Worm (Caenorhabditis elegans) whole organism, L1 larva: ENCODE data around the gene oatr-1.

ENCODE experiments used
- C16A3.4 ChIP-seq: fragments of 150-350 bp; optimal IDR thresholded peaks from 2 replicates; lab custom pipeline; 2014; ENCODE audit warnings: missing biosample characterization, missing genetic modification characterization
- F16B12.6 ChIP-seq: fragments of 150-350 bp; optimal IDR thresholded peaks from 2 replicates; lab custom pipeline; 2014; ENCODE audit warnings: missing biosample characterization, missing genetic modification characterization
- Y116A8C.19 ChIP-seq: sonication (generic microtip); optimal IDR thresholded peaks from 2 replicates; lab custom pipeline; 2016; ENCODE audit warnings: missing compliant biosample characterization, missing genetic modification characterization, borderline replicate concordance
- aha-1 ChIP-seq: fragments of 150-350 bp; optimal IDR thresholded peaks from 2 replicates; lab custom pipeline; 2014; ENCODE audit warnings: missing biosample characterization, missing genetic modification characterization
- blmp-1 ChIP-seq: fragments of 150-350 bp; optimal IDR thresholded peaks from 2 replicates; lab custom pipeline; 2014; ENCODE audit warnings: missing biosample characterization, missing genetic modification characterization
- ceh-63 ChIP-seq: fragments of 200-800 bp; sonication (Bioruptor generic); optimal IDR thresholded peaks from 2 replicates; lab custom pipeline; 2018; ENCODE audit warnings: mild to moderate bottlenecking, missing genetic modification characterization, missing compliant biosample characterization
- ceh-82 ChIP-seq, 3 experiments: fragments of 150-350 bp in 1 of 3; sonication (generic microtip) in 2 of 3; optimal IDR thresholded peaks; 2 replicates each; lab custom pipeline; 2014 to 2017; ENCODE audit warnings: missing biosample characterization in 3 of 3, missing genetic modification characterization in 3 of 3
- ceh-88 ChIP-seq: fragments of 200-800 bp; sonication (Bioruptor generic); IDR thresholded peaks from 2 replicates; pipeline ENCODE4 v1.3.6; 2022; ENCODE audit warnings: missing genetic modification characterization, missing compliant biosample characterization
- dpl-1 ChIP-seq, 3 experiments: fragments of 150-350 bp in 2 of 3; sonication (generic microtip) in 1 of 3; optimal IDR thresholded peaks; 2 replicates each; lab custom pipeline; 2014 to 2017; ENCODE audit warnings: missing biosample characterization in 3 of 3, missing genetic modification characterization in 3 of 3, missing genetic modification reagents in 3 of 3
- dsc-1 ChIP-seq: sonication (generic microtip); optimal IDR thresholded peaks from 2 replicates; lab custom pipeline; 2016; ENCODE audit warnings: mild to moderate bottlenecking, missing genetic modification characterization, missing compliant biosample characterization
- efl-1 ChIP-seq, 4 experiments: fragments of 150-350 bp; optimal IDR thresholded peaks in 3 of 4; peaks in 1 of 4; 1 replicate in 1 of 4; 2 replicates in 3 of 4; lab custom pipeline; 2014; ENCODE audit warnings: missing biosample characterization in 2 of 4, missing genetic modification characterization in 2 of 4, missing genetic modification reagents in 2 of 4
- egl-13 ChIP-seq: sonication (generic microtip); optimal IDR thresholded peaks from 2 replicates; lab custom pipeline; 2016; ENCODE audit warnings: missing genotype, missing genetic modification reagents, missing genetic modification characterization, missing compliant biosample characterization
- egl-27 ChIP-seq, 2 experiments: fragments of 150-350 bp in 1 of 2; sonication (generic microtip); optimal IDR thresholded peaks; 3 replicates each; lab custom pipeline; 2017 to 2018; ENCODE audit warnings: missing biosample characterization in 2 of 2, missing genetic modification characterization in 2 of 2, missing genetic modification reagents in 2 of 2
- ets-5 ChIP-seq: fragments of 200-800 bp; sonication (Bioruptor generic); IDR thresholded peaks from 2 replicates; pipeline ENCODE4 v1.3.6; 2022; ENCODE audit warnings: missing genetic modification characterization, missing compliant biosample characterization
- fkh-10 ChIP-seq: sonication (generic microtip); optimal IDR thresholded peaks from 2 replicates; lab custom pipeline; 2017; ENCODE audit warnings: missing biosample characterization, missing genetic modification reagents, missing genetic modification characterization
- fkh-4 ChIP-seq: sonication (generic microtip); optimal IDR thresholded peaks from 2 replicates; lab custom pipeline; 2016; ENCODE audit warnings: missing compliant biosample characterization, missing genetic modification characterization, borderline replicate concordance
- fkh-8 ChIP-seq: sonication (generic microtip); optimal IDR thresholded peaks from 2 replicates; lab custom pipeline; 2016; ENCODE audit warnings: mild to moderate bottlenecking, missing genetic modification characterization, missing compliant biosample characterization
- grh-1 ChIP-seq: fragments of 200-800 bp; sonication (Bioruptor generic); IDR thresholded peaks from 2 replicates; pipeline ENCODE4 v1.3.6; 2022; ENCODE audit warnings: missing genetic modification reagents, missing genetic modification characterization, missing compliant biosample characterization
- hlh-17 ChIP-seq: fragments of 200-800 bp; sonication (Bioruptor generic); optimal IDR thresholded peaks from 2 replicates; lab custom pipeline; 2018; ENCODE audit warnings: missing genetic modification characterization, mild to moderate bottlenecking, missing compliant biosample characterization, moderate library complexity, borderline replicate concordance
- hpl-2 ChIP-seq: fragments of 150-350 bp; optimal IDR thresholded peaks from 2 replicates; lab custom pipeline; 2014; ENCODE audit warnings: missing biosample characterization, missing genetic modification reagents, missing genetic modification characterization
- isw-1 ChIP-seq: fragments of 200-800 bp; sonication (Bioruptor generic); IDR thresholded peaks from 2 replicates; pipeline ENCODE4 v1.3.6; 2022; ENCODE audit warnings: missing genetic modification characterization, missing compliant biosample characterization
- jun-1 ChIP-seq: fragments of 150-350 bp; optimal IDR thresholded peaks from 2 replicates; lab custom pipeline; 2014; ENCODE audit warnings: missing biosample characterization, missing genetic modification reagents, missing genetic modification characterization
- lin-13 ChIP-seq: fragments of 150-350 bp; optimal IDR thresholded peaks from 2 replicates; lab custom pipeline; 2014; ENCODE audit warnings: missing biosample characterization, missing genetic modification reagents, missing genetic modification characterization
- lin-14 ChIP-seq: fragments of 200-800 bp; sonication (Bioruptor generic); optimal IDR thresholded peaks from 2 replicates; lab custom pipeline; 2018; ENCODE audit warnings: mild to moderate bottlenecking, missing genetic modification characterization, moderate library complexity, missing compliant biosample characterization
- lin-15B ChIP-seq: fragments of 150-350 bp; sonication (generic microtip); optimal IDR thresholded peaks from 3 replicates; lab custom pipeline; 2014; ENCODE audit warnings: missing biosample characterization, missing genetic modification characterization
- lin-35 ChIP-seq, 2 experiments: fragments of 150-350 bp; optimal IDR thresholded peaks; 2 replicates each; lab custom pipeline; 2014; ENCODE audit warnings: missing biosample characterization in 2 of 2, missing genetic modification characterization in 2 of 2, missing genetic modification reagents in 2 of 2
- lin-39 ChIP-seq: fragments of 150-350 bp; optimal IDR thresholded peaks from 2 replicates; lab custom pipeline; 2014; ENCODE audit warnings: missing biosample characterization, missing genetic modification reagents, missing genetic modification characterization
- lsy-2 ChIP-seq, 2 experiments: fragments of 150-350 bp; optimal IDR thresholded peaks; 2 replicates each; lab custom pipeline; 2014; ENCODE audit warnings: missing biosample characterization in 2 of 2, missing genetic modification characterization in 2 of 2
- mep-1 ChIP-seq: fragments of 150-350 bp; optimal IDR thresholded peaks from 2 replicates; lab custom pipeline; 2014; ENCODE audit warnings: missing biosample characterization, missing genetic modification characterization
- nhr-12 ChIP-seq: sonication (generic microtip); optimal IDR thresholded peaks from 2 replicates; lab custom pipeline; 2017; ENCODE audit warnings: missing biosample characterization, missing genetic modification characterization
- nhr-19 ChIP-seq: fragments of 200-800 bp; sonication (Bioruptor generic); conservative IDR thresholded peaks from 2 replicates; pipeline ENCODE4 v1.3.6; 2022; ENCODE audit warnings: missing genetic modification characterization, missing compliant biosample characterization
- nhr-28 ChIP-seq: fragments of 150-350 bp; optimal IDR thresholded peaks from 2 replicates; lab custom pipeline; 2014; ENCODE audit warnings: missing biosample characterization, missing genetic modification characterization
- nhr-47 ChIP-seq: sonication (generic microtip); optimal IDR thresholded peaks from 2 replicates; lab custom pipeline; 2016; ENCODE audit warnings: mild to moderate bottlenecking, missing genetic modification characterization, moderate library complexity, missing compliant biosample characterization
- nhr-71 ChIP-seq: sonication (generic microtip); optimal IDR thresholded peaks from 2 replicates; lab custom pipeline; 2016; ENCODE audit warnings: mild to moderate bottlenecking, missing genetic modification characterization, moderate library complexity, missing compliant biosample characterization
- nhr-76 ChIP-seq: sonication (generic microtip); optimal IDR thresholded peaks from 2 replicates; lab custom pipeline; 2017; ENCODE audit warnings: missing biosample characterization, missing genetic modification characterization
- nhr-77 ChIP-seq: fragments of 150-350 bp; optimal IDR thresholded peaks from 2 replicates; lab custom pipeline; 2014; ENCODE audit warnings: missing biosample characterization, missing genetic modification characterization
- nhr-85 ChIP-seq: sonication (generic microtip); peaks from one replicate; lab custom pipeline; 2016; ENCODE audit warnings: missing genetic modification characterization, inconsistent platforms, missing compliant biosample characterization
- pag-3 ChIP-seq: sonication (generic microtip); optimal IDR thresholded peaks from 2 replicates; lab custom pipeline; 2017; ENCODE audit warnings: missing genetic modification characterization, mild to moderate bottlenecking, missing compliant biosample characterization, antibody characterized with exemption, borderline replicate concordance; ENCODE audit not compliant: insufficient read depth
- pax-3 ChIP-seq: fragments of 200-800 bp; sonication (Bioruptor generic); optimal IDR thresholded peaks from 2 replicates; lab custom pipeline; 2018; ENCODE audit warnings: mild to moderate bottlenecking, missing genetic modification characterization, moderate library complexity, missing compliant biosample characterization
- pqm-1 ChIP-seq: sonication (generic microtip); optimal IDR thresholded peaks from 3 replicates; lab custom pipeline; 2017; ENCODE audit warnings: missing biosample characterization, missing genetic modification characterization
- rnt-1 ChIP-seq: sonication (generic microtip); optimal IDR thresholded peaks from 2 replicates; lab custom pipeline; 2016; ENCODE audit warnings: mild to moderate bottlenecking, missing genetic modification characterization, moderate library complexity, missing compliant biosample characterization
- skn-1 ChIP-seq: fragments of 150-350 bp; optimal IDR thresholded peaks from 2 replicates; lab custom pipeline; 2014; ENCODE audit warnings: missing biosample characterization, missing genetic modification characterization
- snu-23 ChIP-seq: sonication (generic microtip); optimal IDR thresholded peaks from 2 replicates; lab custom pipeline; 2016; ENCODE audit warnings: missing genetic modification characterization, missing compliant biosample characterization
- sox-4 ChIP-seq: sonication (generic microtip); optimal IDR thresholded peaks from 2 replicates; lab custom pipeline; 2016; ENCODE audit warnings: missing genetic modification characterization, missing compliant biosample characterization
- sptf-1 ChIP-seq: fragments of 150-350 bp; optimal IDR thresholded peaks from 2 replicates; lab custom pipeline; 2014; ENCODE audit warnings: missing biosample characterization, missing genetic modification characterization
- sup-37 ChIP-seq: fragments of 200-800 bp; sonication (Bioruptor generic); optimal IDR thresholded peaks from 2 replicates; lab custom pipeline; 2018; ENCODE audit warnings: mild to moderate bottlenecking, missing genetic modification characterization, missing compliant biosample characterization
- unc-130 ChIP-seq: fragments of 150-350 bp; optimal IDR thresholded peaks from 2 replicates; lab custom pipeline; 2017; ENCODE audit warnings: missing biosample characterization, missing genetic modification characterization, inconsistent platforms
- unc-30 ChIP-seq: sonication (generic microtip); optimal IDR thresholded peaks from 2 replicates; lab custom pipeline; 2017; ENCODE audit warnings: missing biosample characterization, missing genetic modification characterization
- unc-62 ChIP-seq: fragments of 150-350 bp; optimal IDR thresholded peaks from 2 replicates; lab custom pipeline; 2014; ENCODE audit warnings: missing biosample characterization, missing genetic modification reagents, missing genetic modification characterization
- xbp-1 ChIP-seq: sonication (generic microtip); optimal IDR thresholded peaks from 2 replicates; lab custom pipeline; 2016; ENCODE audit warnings: missing genetic modification characterization, missing compliant biosample characterization
- zip-4 ChIP-seq: fragments of 200-800 bp; sonication (Bioruptor generic); optimal IDR thresholded peaks from 2 replicates; lab custom pipeline; 2018; ENCODE audit warnings: mild to moderate bottlenecking, missing genetic modification characterization, moderate library complexity, missing compliant biosample characterization
- ztf-4 ChIP-seq: fragments of 150-350 bp; optimal IDR thresholded peaks from 2 replicates; lab custom pipeline; 2014; ENCODE audit warnings: missing biosample characterization, missing genetic modification characterization

Gene oatr-1

ce11 chrIII:6420995-6421404 lies 25.0 kb upstream of the oatr-1 start (continued):
- TF ChIP-seq snu-23 (GFP tag; lab: Kevin White, UChicago) (peak; percentile 95), hpl-2 (GFP tag; lab: Kevin White, UChicago) (peak; percentile 22), ceh-88 (GFP tag; lab: Robert Waterston, UW) (peak; percentile 80), xbp-1 (tag; lab: Kevin White, UChicago) (peak; percentile 91), lin-13 (GFP tag; lab: Kevin White, UChicago) (peak; percentile 63), unc-30 (tag; lab: Kevin White, UChicago) (no peak), fkh-4 (tag; lab: Kevin White, UChicago) (peak; percentile 77), aha-1 (tag; lab: Kevin White, UChicago) (peak; percentile 59), nhr-76 (tag; lab: Kevin White, UChicago) (no peak), rnt-1 (peak; percentile 92), pax-3 (tag; lab: Kevin White, UChicago) (peak; percentile 88), sox-4 (tag; lab: Kevin White, UChicago) (peak; percentile 80), jun-1 (peak; percentile 90), pqm-1 (no peak), isw-1 (peak; percentile 87), nhr-12 (no peak), unc-130 (tag; lab: Kevin White, UChicago) (peak; percentile 83), ets-5 (GFP tag; lab: Robert Waterston, UW) (no peak), nhr-85 (peak; percentile 99), unc-62 (no peak), blmp-1 (tag; lab: Kevin White, UChicago) (peak; percentile 54), lin-15B (tag; lab: Kevin White, UChicago) (no peak), nhr-28 (no peak), dpl-1 (GFP tag; optimal IDR thresholded peaks at IDR 0.05; lab: Kevin White, UChicago) (peak; percentile 59 to 72 (median 69)), ceh-82 (tag; optimal IDR thresholded peaks at IDR 0.05; lab: Kevin White, UChicago) (peak; percentile 72 to 87 (median 81)), efl-1 (optimal IDR thresholded peaks at IDR 0.05; lab: Kevin White, UChicago) (peak; percentile 91 to 99), efl-1 (GFP tag; optimal IDR thresholded peaks at IDR 0.05 in 1 of 2; lab: Kevin White, UChicago) (peak; percentile 65 to 98), dsc-1 (tag; lab: Kevin White, UChicago) (peak; percentile 91), sup-37 (GFP tag; lab: Kevin White, UChicago) (peak; percentile 77), lin-14 (GFP tag; lab: Kevin White, UChicago) (peak; percentile 98), ceh-63 (GFP tag; lab: Kevin White, UChicago) (no peak), lin-35 (GFP tag; optimal IDR thresholded peaks at IDR 0.05; lab: Kevin White, UChicago) (peak; percentile 76 to 81), nhr-77 (tag; lab: Kevin White, UChicago) (peak; percentile 60), nhr-19 (peak; percentile 96), fkh-8 (tag; lab: Kevin White, UChicago) (peak; percentile 92), grh-1 (GFP tag; lab: Robert Waterston, UW) (peak; percentile 92), hlh-17 (GFP tag; lab: Kevin White, UChicago) (no peak), F16B12.6 (tag; lab: Kevin White, UChicago) (peak; percentile 31), C16A3.4 (tag; lab: Kevin White, UChicago) (no peak), Y116A8C.19 (tag; lab: Kevin White, UChicago) (no peak), fkh-10 (GFP tag; lab: Kevin White, UChicago) (peak; percentile 54), nhr-47 (tag; lab: Kevin White, UChicago) (peak; percentile 97), sptf-1 (tag; lab: Kevin White, UChicago) (no peak), skn-1 (tag; lab: Kevin White, UChicago) (peak; percentile 83), lin-39 (peak; percentile 67), ztf-4 (tag; lab: Kevin White, UChicago) (peak; percentile 89), nhr-71 (tag; lab: Kevin White, UChicago) (peak; percentile 99), zip-4 (peak; percentile 77), mep-1 (peak; percentile 78), egl-27 (tag; optimal IDR thresholded peaks at IDR 0.05; lab: Kevin White, UChicago) (peak; percentile 51 to 73), egl-13 (peak; percentile 87), pag-3 (tag; lab: Kevin White, UChicago) (no peak), lsy-2 (tag; optimal IDR thresholded peaks at IDR 0.05; lab: Kevin White, UChicago) (peak; percentile 81 to 88)
